Worm (Caenorhabditis elegans) whole organism, midembryonic: ENCODE measurements around the gene R10D12.7.

Experiments used
- flt-1 ChIP-seq: fragments of 200-800 bp; sonication (Bioruptor generic); IDR thresholded peaks from 2 replicates; pipeline ENCODE4 v1.3.6; 2022; ENCODE audit warnings: missing genetic modification characterization, missing compliant biosample characterization
- ztf-23 ChIP-seq: fragments of 200-800 bp; sonication (Bioruptor generic); IDR thresholded peaks from 2 replicates; pipeline ENCODE4 v1.3.6; 2022; ENCODE audit warnings: missing genetic modification reagents, missing genetic modification characterization, missing compliant biosample characterization

DNA sequence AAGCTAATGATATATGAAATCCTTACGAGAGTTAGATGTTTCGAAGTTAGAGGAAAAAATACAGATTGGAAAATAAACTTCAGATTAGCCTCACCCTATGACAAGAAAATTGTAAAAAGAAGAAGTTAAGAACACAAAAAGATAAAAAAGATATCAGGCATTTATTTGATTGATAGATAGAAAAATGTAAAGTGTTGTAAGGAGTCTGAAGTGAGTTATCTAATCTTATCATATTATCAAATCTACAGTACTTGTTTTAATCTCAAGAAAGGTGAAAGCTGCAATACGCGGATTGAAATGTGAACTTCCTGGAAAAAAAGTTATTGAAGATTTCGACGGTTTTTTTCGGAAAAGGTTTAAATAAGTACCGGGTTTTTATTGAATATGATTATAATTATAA is 14.4 kb upstream of the R10D12.7 start:
- TF ChIP-seq flt-1 (no peak), ztf-23 (no peak)
